Worm (Caenorhabditis elegans): ENCODE measurements around the gene nuo-4.

- no peak for TF ChIP-seq rec-8 (tag; optimal IDR thresholded peaks at IDR 0.05)
- TF ChIP-seq ama-1 (optimal IDR thresholded peaks at IDR 0.05), result no peak
- TF ChIP-seq ama-1 (GFP tag; optimal IDR thresholded peaks at IDR 0.05), result no peak
- no peak for TF ChIP-seq nhr-179 (tag; optimal IDR thresholded peaks at IDR 0.05)
- no peak for TF ChIP-seq pbrm-1 (GFP tag; IDR thresholded peaks at IDR 0.05)
- no peak for TF ChIP-seq attf-3 (GFP tag; conservative IDR thresholded peaks at IDR 0.05)
- no peak for TF ChIP-seq nhr-90 (tag; optimal IDR thresholded peaks at IDR 0.05)
- no peak for TF ChIP-seq lsy-27 (tag; optimal IDR thresholded peaks at IDR 0.05; ENCODE audit: borderline replicate concordance, insufficient read depth)
- TF ChIP-seq dpl-1 (GFP tag; optimal IDR thresholded peaks at IDR 0.05), result no peak
- no peak for TF ChIP-seq rpc-1 (optimal IDR thresholded peaks at IDR 0.05)
- no peak for TF ChIP-seq rpc-1 (tag; optimal IDR thresholded peaks at IDR 0.05)
- no peak for TF ChIP-seq nhr-27 (tag; optimal IDR thresholded peaks at IDR 0.05)
- TF ChIP-seq lin-40 (tag; optimal IDR thresholded peaks at IDR 0.05), result no peak
- no peak for TF ChIP-seq cebp-2 (GFP tag; IDR thresholded peaks at IDR 0.05)
- TF ChIP-seq D2030.7 (GFP tag; IDR thresholded peaks at IDR 0.05), result no peak
These were observed 46.3 kb downstream of the nuo-4 start for ce11 chrIII:7112285-7112684.

Data from whole organism, young adult.